Fruit fly (Drosophila melanogaster) whole organism: Measurements from ENCODE around the gene CG15544.

ENCODE experiments used
- CG8478 ChIP-seq: fragments of >200 bp; optimal IDR thresholded peaks from 2 replicates; lab custom pipeline; 2018; ENCODE audit warnings: inconsistent platforms
- Dll ChIP-seq: fragments of >200 bp; optimal IDR thresholded peaks from 2 replicates; lab custom pipeline; 2017
- EcR ChIP-seq, 2 experiments: fragments of >200 bp; optimal IDR thresholded peaks; 2 replicates each; lab custom pipeline; 2017; ENCODE audit warnings: missing biosample characterization in 2 of 2, missing genetic modification characterization in 2 of 2, missing genetic modification reagents in 2 of 2
- pan ChIP-seq: fragments of >200 bp; optimal IDR thresholded peaks from 2 replicates; lab custom pipeline; 2017
- psq ChIP-seq: fragments of >200 bp; optimal IDR thresholded peaks from 2 replicates; lab custom pipeline; 2017
- usp ChIP-seq: fragments of >200 bp; optimal IDR thresholded peaks from 2 replicates; lab custom pipeline; 2017; ENCODE audit warnings: missing biosample characterization, missing genetic modification characterization, mixed read lengths

dm6 chr3R:30806490-30807195, 21.0 kb upstream of the CG15544 start, which contains the start of the genes wts and dj-1beta:
- TF ChIP-seq usp (GFP tag; lab: Kevin White, UChicago): no peak
- TF ChIP-seq EcR (GFP tag; optimal IDR thresholded peaks at IDR 0.05; lab: Kevin White, UChicago): no peak
- no peak for TF ChIP-seq CG8478 (lab: Kevin White, UChicago)
- no peak for TF ChIP-seq psq (lab: Kevin White, UChicago)
- TF ChIP-seq pan (lab: Kevin White, UChicago): no peak
- no peak for TF ChIP-seq Dll (lab: Kevin White, UChicago)
